Worm (Caenorhabditis elegans): ENCODE measurements around the gene C28G1.10.

ce11 chrX:8835405-8835804 is 11.5 kb upstream of the C28G1.10 start, which contains the start of gene sec-15:
- TF ChIP-seq him-1 (tag; optimal IDR thresholded peaks at IDR 0.05) (no peak), W03F9.2 (tag; optimal IDR thresholded peaks at IDR 0.05) (no peak)
